Worm (Caenorhabditis elegans) whole organism, L3 larva: ENCODE results near the gene K04A8.1.

Source experiments
- R02D3.7 ChIP-seq: fragments of 150-350 bp; optimal IDR thresholded peaks from 2 replicates; lab custom pipeline; 2014; ENCODE audit warnings: missing biosample characterization, missing genetic modification characterization
- ama-1 ChIP-seq: fragments of 150-350 bp; optimal IDR thresholded peaks from 2 replicates; lab custom pipeline; 2018
- ceh-28 ChIP-seq: fragments of 150-350 bp; optimal IDR thresholded peaks from 2 replicates; lab custom pipeline; 2014; ENCODE audit warnings: missing biosample characterization, missing genetic modification reagents, missing genetic modification characterization
- ceh-82 ChIP-seq: fragments of 150-350 bp; optimal IDR thresholded peaks from 2 replicates; lab custom pipeline; 2014; ENCODE audit warnings: missing biosample characterization, missing genetic modification characterization
- ceh-9 ChIP-seq: sonication (generic microtip); optimal IDR thresholded peaks from 2 replicates; lab custom pipeline; 2018; ENCODE audit warnings: missing biosample characterization, missing genetic modification characterization
- egl-27 ChIP-seq: sonication (generic microtip); optimal IDR thresholded peaks from 4 replicates; lab custom pipeline; 2017; ENCODE audit warnings: missing biosample characterization, missing genetic modification reagents, missing genetic modification characterization
- elt-1 ChIP-seq: fragments of 150-350 bp; optimal IDR thresholded peaks from 2 replicates; lab custom pipeline; 2014; ENCODE audit warnings: missing biosample characterization, missing genetic modification characterization
- elt-2 ChIP-seq: sonication (generic microtip); optimal IDR thresholded peaks from 2 replicates; lab custom pipeline; 2016; ENCODE audit warnings: missing genetic modification reagents, mild to moderate bottlenecking, missing genetic modification characterization, missing compliant biosample characterization
- fkh-10 ChIP-seq: sonication (generic microtip); optimal IDR thresholded peaks from 2 replicates; lab custom pipeline; 2017; ENCODE audit warnings: missing biosample characterization, missing genetic modification reagents, missing genetic modification characterization
- fkh-2 ChIP-seq: fragments of 150-350 bp; optimal IDR thresholded peaks from 2 replicates; lab custom pipeline; 2014; ENCODE audit warnings: missing biosample characterization, missing genetic modification reagents, missing genetic modification characterization
- hmg-11 ChIP-seq: sonication (generic microtip); optimal IDR thresholded peaks from 2 replicates; lab custom pipeline; 2016; ENCODE audit warnings: missing genetic modification characterization, missing compliant biosample characterization
- jun-1 ChIP-seq: fragments of 150-350 bp; optimal IDR thresholded peaks from 2 replicates; lab custom pipeline; 2014; ENCODE audit warnings: missing biosample characterization, missing genetic modification reagents, missing genetic modification characterization
- lin-15B ChIP-seq: fragments of 150-350 bp; optimal IDR thresholded peaks from 2 replicates; lab custom pipeline; 2014; ENCODE audit warnings: missing biosample characterization, missing genetic modification characterization
- lin-39 ChIP-seq: fragments of 150-350 bp; optimal IDR thresholded peaks from 2 replicates; lab custom pipeline; 2018; ENCODE audit warnings: missing biosample characterization, missing genetic modification reagents, missing genetic modification characterization
- lsy-12 ChIP-seq: sonication (generic microtip); optimal IDR thresholded peaks from 2 replicates; lab custom pipeline; 2016; ENCODE audit warnings: mild to moderate bottlenecking, missing genetic modification characterization, missing compliant biosample characterization
- mdl-1 ChIP-seq: fragments of 150-350 bp; optimal IDR thresholded peaks from 2 replicates; lab custom pipeline; 2014; ENCODE audit warnings: missing biosample characterization, missing genetic modification characterization
- nfya-1 ChIP-seq: sonication (generic microtip); optimal IDR thresholded peaks from 2 replicates; lab custom pipeline; 2017; ENCODE audit warnings: missing genetic modification characterization, mild to moderate bottlenecking, missing compliant biosample characterization, antibody characterized with exemption, moderate library complexity; ENCODE audit not compliant: insufficient read depth
- nhr-12 ChIP-seq: fragments of 150-350 bp; optimal IDR thresholded peaks from 2 replicates; lab custom pipeline; 2014; ENCODE audit warnings: missing biosample characterization, missing genetic modification characterization
- nhr-23 ChIP-seq: fragments of 150-350 bp; optimal IDR thresholded peaks from 2 replicates; lab custom pipeline; 2014; ENCODE audit warnings: missing biosample characterization, missing genetic modification reagents, missing genetic modification characterization
- nhr-237 ChIP-seq: fragments of 150-350 bp; optimal IDR thresholded peaks from 2 replicates; lab custom pipeline; 2014; ENCODE audit warnings: missing biosample characterization, missing genetic modification characterization
- nhr-28 ChIP-seq: fragments of 150-350 bp; optimal IDR thresholded peaks from 2 replicates; lab custom pipeline; 2014; ENCODE audit warnings: missing biosample characterization, missing genetic modification characterization
- nhr-67 ChIP-seq: fragments of 150-350 bp; optimal IDR thresholded peaks from 2 replicates; lab custom pipeline; 2014; ENCODE audit warnings: missing biosample characterization, missing genetic modification characterization
- nhr-76 ChIP-seq: fragments of 150-350 bp; sonication (generic microtip); optimal IDR thresholded peaks from 5 replicates; lab custom pipeline; 2014; ENCODE audit warnings: missing biosample characterization, missing genetic modification characterization
- nhr-77 ChIP-seq: fragments of 150-350 bp; optimal IDR thresholded peaks from 2 replicates; lab custom pipeline; 2014; ENCODE audit warnings: missing biosample characterization, missing genetic modification characterization
- pha-4 ChIP-seq: fragments of 150-350 bp; optimal IDR thresholded peaks from 2 replicates; lab custom pipeline; 2014; ENCODE audit warnings: missing biosample characterization, missing genetic modification reagents, missing genetic modification characterization
- pqm-1 ChIP-seq: fragments of 150-350 bp; optimal IDR thresholded peaks from 2 replicates; lab custom pipeline; 2017; ENCODE audit warnings: missing biosample characterization, missing genetic modification characterization, inconsistent platforms
- sea-2 ChIP-seq: fragments of 150-350 bp; sonication (generic microtip); optimal IDR thresholded peaks from 4 replicates; lab custom pipeline; 2014; ENCODE audit warnings: missing biosample characterization, missing genetic modification reagents, missing genetic modification characterization
- snpc-4 ChIP-seq: fragments of 150-350 bp; optimal IDR thresholded peaks from 2 replicates; lab custom pipeline; 2014; ENCODE audit warnings: missing biosample characterization, missing genetic modification characterization
- unc-39 ChIP-seq: sonication (generic microtip); optimal IDR thresholded peaks from 4 replicates; lab custom pipeline; 2017; ENCODE audit warnings: missing biosample characterization, missing genetic modification characterization
- unc-62 ChIP-seq: fragments of 150-350 bp; sonication (generic microtip); optimal IDR thresholded peaks from 4 replicates; lab custom pipeline; 2014; ENCODE audit warnings: missing biosample characterization, missing genetic modification reagents, missing genetic modification characterization
- zag-1 ChIP-seq: fragments of 150-350 bp; optimal IDR thresholded peaks from 2 replicates; lab custom pipeline; 2014; ENCODE audit warnings: missing biosample characterization, missing genetic modification characterization

The K04A8.1 gene

DNA sequence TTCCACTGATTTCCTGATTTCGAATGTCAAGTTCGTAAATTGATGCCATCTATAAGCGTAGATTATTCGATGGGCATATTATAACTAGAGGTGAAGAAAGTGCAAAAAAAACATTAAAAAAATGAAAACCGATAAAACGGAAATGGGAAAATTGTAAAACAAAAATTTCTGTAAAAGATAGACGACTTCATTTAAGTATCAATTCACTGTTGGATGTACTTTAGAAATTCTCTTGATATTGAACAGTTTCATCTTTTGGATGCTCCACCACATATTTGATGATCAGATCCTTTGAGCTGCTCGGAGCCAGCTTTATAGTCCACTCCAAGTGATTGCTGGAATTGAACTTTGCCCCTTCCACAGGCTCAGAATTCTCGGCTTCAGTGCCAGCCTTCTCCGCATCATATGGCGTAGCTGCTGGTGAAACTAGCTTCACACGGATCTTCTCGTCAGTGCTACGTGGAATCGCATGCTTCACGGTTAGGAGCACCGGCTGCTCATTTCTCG, 36.5 kb downstream of the K04A8.1 start, which contains the start of gene ZK1055.6:
Gene ZK1055.6 (minus strand): TSS at position 51 of the 507 bp plus-strand sequence.
- TF ChIP-seq nhr-237 (tag; lab: Kevin White, UChicago): no peak
- TF ChIP-seq ceh-9 (tag; lab: Kevin White, UChicago): no peak
- no peak for TF ChIP-seq snpc-4 (tag; lab: Kevin White, UChicago)
- TF ChIP-seq unc-62 (GFP tag; lab: Kevin White, UChicago): no peak
- no peak for TF ChIP-seq ama-1 (lab: Kevin White, UChicago)

DNA sequence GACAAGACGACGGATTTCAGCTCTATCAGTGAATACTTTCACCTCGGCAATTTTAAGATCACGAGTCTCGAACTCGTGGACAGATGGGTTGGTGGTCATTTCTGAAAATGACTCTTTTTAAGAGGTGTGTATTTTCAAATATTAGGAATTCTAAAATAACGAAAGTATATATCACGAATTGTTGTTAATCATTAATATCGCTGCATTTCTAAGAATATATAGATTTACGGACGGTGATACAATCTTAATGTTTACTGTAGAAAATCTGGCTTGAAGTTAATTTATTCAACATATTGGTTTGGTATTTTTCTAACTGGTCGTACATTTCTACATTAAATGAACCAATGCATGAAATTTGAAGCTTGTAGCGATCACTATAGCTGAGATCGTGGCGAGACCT, 39.1 kb downstream of the K04A8.1 start, which contains the start of gene ZK1055.7:
Gene ZK1055.7 (minus strand): TSS at position 101 of the 400 bp plus-strand sequence.
- TF ChIP-seq ceh-82: no peak
- TF ChIP-seq elt-1 (tag; lab: Kevin White, UChicago): no peak
- TF ChIP-seq nhr-28 (tag; lab: Kevin White, UChicago): no peak
- no peak for TF ChIP-seq jun-1 (tag; lab: Kevin White, UChicago)
- no peak for TF ChIP-seq unc-39 (tag; lab: Kevin White, UChicago)
- no peak for TF ChIP-seq ceh-28 (tag; lab: Kevin White, UChicago)
- TF ChIP-seq nhr-12 (tag; lab: Kevin White, UChicago): no peak

DNA sequence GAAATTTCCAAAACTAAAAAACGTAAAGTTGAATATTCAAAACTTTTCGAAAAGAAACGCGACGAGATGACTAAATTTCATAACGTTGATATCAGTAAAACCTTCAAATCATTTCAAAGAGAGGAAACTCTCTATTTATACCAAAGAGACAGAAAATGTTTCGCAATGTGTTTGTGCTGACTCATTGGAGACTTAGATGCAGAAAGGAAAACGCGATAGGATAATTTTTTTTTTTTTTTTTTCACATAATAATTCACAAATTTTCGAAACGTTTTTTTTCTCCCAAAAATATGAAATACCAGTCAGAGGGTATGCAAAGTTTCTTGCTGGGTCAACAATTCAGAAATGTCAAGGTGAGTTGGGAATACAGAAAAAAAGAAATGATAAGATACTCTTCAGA, 40.1 kb downstream of the K04A8.1 start:
- TF ChIP-seq R02D3.7 (tag; lab: Kevin White, UChicago) (no peak), elt-2 (tag; lab: Kevin White, UChicago) (peak; percentile 33), pha-4 (tag; lab: Kevin White, UChicago) (peak; percentile 45), pqm-1 (tag; lab: Kevin White, UChicago) (peak; percentile 5), nhr-23 (peak; percentile 31)

DNA sequence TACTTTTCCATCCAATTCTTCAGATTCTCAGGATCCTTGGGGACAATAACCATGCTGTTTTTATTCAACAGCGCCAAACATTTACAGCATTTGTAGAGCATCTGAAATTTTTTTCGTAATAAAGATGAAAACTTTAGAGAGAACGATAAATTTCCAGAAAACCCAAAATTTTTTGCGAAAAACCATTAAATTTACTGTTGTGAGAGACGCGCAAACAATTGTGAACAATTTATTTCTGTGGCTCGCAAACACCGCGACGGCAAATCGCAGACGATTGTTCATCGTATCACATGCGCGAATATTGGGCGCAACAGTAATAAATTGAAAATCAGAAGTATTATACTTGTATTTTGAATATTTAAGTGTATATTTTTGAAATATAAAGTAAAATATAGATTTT, 44.9 kb downstream of the K04A8.1 start, which contains the start of gene gon-14:
Gene gon-14 (minus strand): TSS at position 101 of the 400 bp plus-strand sequence.
- TF ChIP-seq R02D3.7 (tag; lab: Kevin White, UChicago): no peak
- no peak for TF ChIP-seq nhr-28 (tag; lab: Kevin White, UChicago)
- no peak for TF ChIP-seq lin-15B (tag; lab: Kevin White, UChicago)
- no peak for TF ChIP-seq nhr-77 (tag; lab: Kevin White, UChicago)
- no peak for TF ChIP-seq sea-2 (GFP tag; lab: Kevin White, UChicago)
- no peak for TF ChIP-seq fkh-2 (tag; lab: Kevin White, UChicago)
- TF ChIP-seq zag-1 (tag; lab: Kevin White, UChicago): no peak
- TF ChIP-seq unc-39 (tag; lab: Kevin White, UChicago): no peak

DNA sequence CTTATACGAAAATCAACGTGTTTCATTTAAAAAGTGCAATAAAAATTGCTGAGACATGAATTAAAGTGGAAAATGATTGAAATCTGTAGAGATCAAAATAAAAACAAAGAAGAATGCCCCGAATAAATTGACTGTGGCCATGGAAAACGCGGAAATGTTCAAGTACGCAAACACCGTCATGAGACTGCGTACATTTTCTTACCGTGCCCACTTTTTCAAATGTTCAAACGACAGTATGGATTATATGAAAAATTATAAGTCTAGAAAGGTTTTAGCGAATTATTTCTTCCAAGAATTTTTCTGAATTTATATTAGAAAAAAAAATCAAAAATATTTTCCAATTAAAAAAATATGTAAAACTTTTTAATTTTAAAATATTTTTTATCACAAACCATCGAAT, 45.4 kb downstream of the K04A8.1 start:
- no peak for TF ChIP-seq lsy-12 (tag; lab: Kevin White, UChicago)
- TF ChIP-seq hmg-11: no peak
- no peak for TF ChIP-seq snpc-4 (tag; lab: Kevin White, UChicago)
- TF ChIP-seq nhr-76 (tag; lab: Kevin White, UChicago): no peak
- no peak for TF ChIP-seq nhr-28 (tag; lab: Kevin White, UChicago)
- peak; percentile 14 for TF ChIP-seq lin-15B (tag; lab: Kevin White, UChicago)
- TF ChIP-seq nfya-1: peak; percentile 29
- TF ChIP-seq ceh-9 (tag; lab: Kevin White, UChicago): no peak
- no peak for TF ChIP-seq zag-1 (tag; lab: Kevin White, UChicago)
- TF ChIP-seq ceh-28 (tag; lab: Kevin White, UChicago): no peak
- TF ChIP-seq fkh-2 (tag; lab: Kevin White, UChicago): no peak
- TF ChIP-seq lin-39: no peak
- no peak for TF ChIP-seq nhr-67 (tag; lab: Kevin White, UChicago)
- TF ChIP-seq fkh-10 (GFP tag; lab: Kevin White, UChicago): no peak
- TF ChIP-seq nhr-12 (tag; lab: Kevin White, UChicago): no peak

DNA sequence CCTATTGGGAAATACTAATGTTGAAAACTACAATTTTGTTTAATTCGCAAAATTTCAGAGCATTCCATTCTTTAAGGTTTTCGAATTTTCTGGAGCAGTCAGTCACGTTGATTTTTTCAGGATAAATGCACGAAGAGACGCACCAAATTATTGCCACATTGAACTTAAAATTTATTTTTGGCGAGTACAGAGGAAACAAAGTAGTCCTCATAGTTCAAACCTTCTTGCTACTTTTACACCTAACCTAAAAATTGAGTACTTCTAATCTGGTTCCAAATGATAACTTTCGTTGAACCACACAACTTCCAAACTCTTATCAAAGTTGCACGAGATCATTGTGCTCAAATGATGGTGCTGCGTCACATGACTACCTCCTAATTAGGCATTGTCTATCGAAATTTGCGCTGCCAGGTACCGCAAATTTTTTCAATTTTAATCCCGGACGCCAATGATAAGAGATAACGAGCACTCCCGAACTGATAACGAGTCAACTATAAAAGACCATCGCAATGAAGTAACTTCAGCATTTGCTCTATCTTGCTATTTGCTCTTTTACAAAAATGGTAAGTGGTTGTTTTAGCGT, 48.1 kb downstream of the K04A8.1 start, which contains the start of gene cpr-4:
Gene cpr-4 (plus strand): TSS at position 523 of the 583 bp plus-strand sequence.
- TF ChIP-seq mdl-1: peak; percentile 10
- peak; percentile 100 for TF ChIP-seq pqm-1 (tag; lab: Kevin White, UChicago)
- TF ChIP-seq jun-1 (tag; lab: Kevin White, UChicago): peak; percentile 78
- peak; percentile 74 for TF ChIP-seq pha-4 (tag; lab: Kevin White, UChicago)
- TF ChIP-seq egl-27 (tag; lab: Kevin White, UChicago): peak; percentile 51
- TF ChIP-seq lin-39: no peak
- peak; percentile 100 for TF ChIP-seq elt-2 (tag; lab: Kevin White, UChicago)
- TF ChIP-seq ceh-28 (tag; lab: Kevin White, UChicago): no peak
